Fruit fly (Drosophila melanogaster) whole organism, embryonic: ENCODE results near the gene mld.

ENCODE experiments used
- Atf6 ChIP-seq: fragments of 200-800 bp; sonication (Bioruptor generic); IDR thresholded peaks from 2 replicates; pipeline ENCODE4 v1.3.6; 2022; ENCODE audit warnings: missing biosample characterization, missing genetic modification characterization
- Bgb ChIP-seq: fragments of 200-800 bp; sonication (Bioruptor generic); IDR thresholded peaks from 2 replicates; pipeline ENCODE4 v1.3.6; 2022; ENCODE audit warnings: missing biosample characterization, missing genetic modification characterization; ENCODE audit not compliant: partially characterized antibody
- CG10209 ChIP-seq: fragments of 200-800 bp; sonication (Bioruptor generic); optimal IDR thresholded peaks from 3 replicates; lab custom pipeline; 2017; ENCODE audit warnings: missing biosample characterization, mild to moderate bottlenecking, missing genetic modification characterization, missing genetic modification reagents
- CG10565 ChIP-seq: fragments of 200-800 bp; sonication (Bioruptor generic); optimal IDR thresholded peaks from 3 replicates; lab custom pipeline; 2016; ENCODE audit warnings: missing biosample characterization, mild to moderate bottlenecking, missing genetic modification characterization
- CG11085 ChIP-seq: fragments of 200-800 bp; sonication (Bioruptor generic); IDR thresholded peaks from 2 replicates; pipeline ENCODE4 v1.3.6; 2022; ENCODE audit warnings: missing biosample characterization, missing genetic modification characterization
- CG11398 ChIP-seq: fragments of 200-800 bp; sonication (Bioruptor generic); optimal IDR thresholded peaks from 2 replicates; lab custom pipeline; 2016; ENCODE audit warnings: missing biosample characterization, missing genetic modification characterization
- CG12744 ChIP-seq: fragments of 200-800 bp; sonication (Bioruptor generic); optimal IDR thresholded peaks from 2 replicates; lab custom pipeline; 2016; ENCODE audit warnings: missing biosample characterization, missing genetic modification characterization
- CG12769 ChIP-seq: fragments of 200-800 bp; sonication (Bioruptor generic); optimal IDR thresholded peaks from 2 replicates; lab custom pipeline; 2019; ENCODE audit warnings: missing biosample characterization, mild to moderate bottlenecking, missing genetic modification characterization, moderate library complexity
- CG14014 ChIP-seq: fragments of 200-800 bp; sonication (Bioruptor generic); IDR thresholded peaks from 2 replicates; pipeline ENCODE4 v1.3.6; 2022; ENCODE audit warnings: missing biosample characterization, missing genetic modification characterization
- CG14667 ChIP-seq: fragments of 200-800 bp; sonication (Bioruptor generic); IDR thresholded peaks from 2 replicates; pipeline ENCODE4 v1.3.6; 2022; ENCODE audit warnings: missing biosample characterization, missing genetic modification characterization
- CG1529 ChIP-seq: fragments of 200-800 bp; sonication (Bioruptor generic); optimal IDR thresholded peaks from 3 replicates; lab custom pipeline; 2018; ENCODE audit warnings: missing biosample characterization, missing genetic modification characterization
- CG16813 ChIP-seq: fragments of 200-800 bp; sonication (Bioruptor generic); IDR thresholded peaks from 3 replicates; pipeline ENCODE4 v1.3.6; 2022; ENCODE audit warnings: missing biosample characterization, missing genetic modification characterization; ENCODE audit not compliant: partially characterized antibody
- CG17912 ChIP-seq: fragments of 200-800 bp; sonication (Bioruptor generic); optimal IDR thresholded peaks from 2 replicates; lab custom pipeline; 2018; ENCODE audit warnings: missing biosample characterization, mild to moderate bottlenecking, missing genetic modification characterization
- CG18011 ChIP-seq: fragments of 200-800 bp; sonication (Bioruptor generic); optimal IDR thresholded peaks from 2 replicates; lab custom pipeline; 2017; ENCODE audit warnings: missing biosample characterization, missing genetic modification characterization, mild to moderate bottlenecking, moderate library complexity, missing genotype
- CG1832 ChIP-seq: fragments of 200-800 bp; sonication (Bioruptor generic); optimal IDR thresholded peaks from 2 replicates; lab custom pipeline; 2017; ENCODE audit warnings: missing biosample characterization, mild to moderate bottlenecking, missing genetic modification characterization, inconsistent platforms
- CG3281 ChIP-seq: fragments of 200-800 bp; sonication (Bioruptor generic); optimal IDR thresholded peaks from 3 replicates; lab custom pipeline; 2017; ENCODE audit warnings: missing biosample characterization, mild to moderate bottlenecking, missing genetic modification characterization
- CG3838 ChIP-seq: fragments of 200-800 bp; sonication (Bioruptor generic); optimal IDR thresholded peaks from 3 replicates; lab custom pipeline; 2016; ENCODE audit warnings: missing biosample characterization, missing genetic modification characterization
- CG42726 ChIP-seq: fragments of 200-800 bp; sonication (Bioruptor generic); IDR thresholded peaks from 2 replicates; pipeline ENCODE4 v1.3.6; 2022; ENCODE audit warnings: missing biosample characterization, missing genetic modification characterization; ENCODE audit not compliant: partially characterized antibody
- CG6175 ChIP-seq: fragments of 200-800 bp; sonication (Bioruptor generic); IDR thresholded peaks from 3 replicates; pipeline ENCODE4 v1.3.6; 2022; ENCODE audit warnings: missing biosample characterization, missing genetic modification characterization
- CG8290 ChIP-seq, 3 experiments: fragments of 200-800 bp; sonication (Bioruptor generic); optimal IDR thresholded peaks; 2 replicates each; lab custom pipeline; 2016 to 2019; ENCODE audit warnings: missing biosample characterization in 3 of 3, missing genetic modification characterization in 3 of 3, mild to moderate bottlenecking in 2 of 3, moderate library complexity in 1 of 3
- CG9817 ChIP-seq: fragments of 200-800 bp; sonication (Bioruptor generic); optimal IDR thresholded peaks from 2 replicates; lab custom pipeline; 2018; ENCODE audit warnings: missing biosample characterization, mild to moderate bottlenecking, missing genetic modification characterization, moderate library complexity
- CTCF ChIP-seq: fragments of 200-800 bp; sonication (Bioruptor generic); optimal IDR thresholded peaks from 2 replicates; lab custom pipeline; 2017; ENCODE audit warnings: missing biosample characterization, mild to moderate bottlenecking, missing genetic modification characterization, moderate library complexity
- Chrac-16 ChIP-seq: fragments of 200-800 bp; sonication (Bioruptor generic); optimal IDR thresholded peaks from 3 replicates; lab custom pipeline; 2016; ENCODE audit warnings: missing biosample characterization, missing genetic modification characterization
- Dek ChIP-seq: fragments of 200-800 bp; sonication (Bioruptor generic); optimal IDR thresholded peaks from 3 replicates; lab custom pipeline; 2019; ENCODE audit warnings: missing biosample characterization, mild to moderate bottlenecking, missing genetic modification characterization, moderate library complexity
- Hey ChIP-seq: fragments of 200-800 bp; sonication (Bioruptor generic); optimal IDR thresholded peaks from 3 replicates; lab custom pipeline; 2018; ENCODE audit warnings: missing biosample characterization, mild to moderate bottlenecking, missing genetic modification characterization
- Myb ChIP-seq: fragments of 200-800 bp; sonication (Bioruptor generic); optimal IDR thresholded peaks from 2 replicates; lab custom pipeline; 2016; ENCODE audit warnings: missing biosample characterization, missing genetic modification characterization
- Opbp ChIP-seq: fragments of 200-800 bp; sonication (Bioruptor generic); IDR thresholded peaks from 3 replicates; pipeline ENCODE4 v1.3.6; 2022; ENCODE audit warnings: missing biosample characterization, missing genetic modification characterization; ENCODE audit not compliant: partially characterized antibody
- Ptx1 ChIP-seq: fragments of 200-800 bp; sonication (Bioruptor generic); IDR thresholded peaks from 2 replicates; pipeline ENCODE4 v1.3.6; 2022; ENCODE audit warnings: missing biosample characterization, missing genetic modification characterization
- Ravus ChIP-seq: fragments of 200-800 bp; sonication (Bioruptor generic); IDR thresholded peaks from 2 replicates; pipeline ENCODE4 v1.3.6; 2022; ENCODE audit warnings: missing biosample characterization, missing genetic modification characterization
- chinmo ChIP-seq: fragments of 200-800 bp; sonication (Bioruptor generic); IDR thresholded peaks from 4 replicates; pipeline ENCODE4 v1.3.6; 2022; ENCODE audit warnings: missing biosample characterization, missing genetic modification characterization; ENCODE audit not compliant: partially characterized antibody
- dm ChIP-seq: fragments of 200-800 bp; sonication (Bioruptor generic); optimal IDR thresholded peaks from 3 replicates; lab custom pipeline; 2016; ENCODE audit warnings: missing biosample characterization, missing genetic modification characterization
- emc ChIP-seq: fragments of 200-800 bp; sonication (Bioruptor generic); optimal IDR thresholded peaks from 2 replicates; lab custom pipeline; 2016; ENCODE audit warnings: missing biosample characterization, missing genetic modification characterization
- ewg ChIP-seq: fragments of 200-800 bp; sonication (Bioruptor generic); optimal IDR thresholded peaks from 3 replicates; lab custom pipeline; 2017; ENCODE audit warnings: mild to moderate bottlenecking, missing biosample characterization, missing genetic modification reagents, missing genetic modification characterization
- fd102C ChIP-seq: fragments of 200-800 bp; sonication (Bioruptor generic); optimal IDR thresholded peaks from 2 replicates; lab custom pipeline; 2018; ENCODE audit warnings: missing biosample characterization, mild to moderate bottlenecking, missing genetic modification characterization, moderate library complexity
- ftz-f1 ChIP-seq: fragments of 200-800 bp; sonication (Bioruptor generic); optimal IDR thresholded peaks from 2 replicates; lab custom pipeline; 2016; ENCODE audit warnings: missing biosample characterization, missing genetic modification characterization
- grn ChIP-seq: fragments of 200-800 bp; sonication (Bioruptor generic); optimal IDR thresholded peaks from 3 replicates; lab custom pipeline; 2017; ENCODE audit warnings: missing biosample characterization, missing genetic modification characterization
- gt ChIP-seq: fragments of 200-800 bp; sonication (Bioruptor generic); IDR thresholded peaks from 2 replicates; pipeline ENCODE4 v1.3.6; 2022; ENCODE audit warnings: missing biosample characterization, missing genetic modification characterization
- jigr1 ChIP-seq: fragments of 200-800 bp; sonication (Bioruptor generic); IDR thresholded peaks from 3 replicates; pipeline ENCODE4 v1.3.6; 2022; ENCODE audit warnings: missing biosample characterization, missing genetic modification characterization
- lmd ChIP-seq: fragments of 200-800 bp; sonication (Bioruptor generic); IDR thresholded peaks from 2 replicates; pipeline ENCODE4 v1.3.6; 2022; ENCODE audit warnings: missing biosample characterization, missing genetic modification characterization
- mam ChIP-seq: fragments of 200-800 bp; sonication (Bioruptor generic); optimal IDR thresholded peaks from 3 replicates; lab custom pipeline; 2016; ENCODE audit warnings: missing biosample characterization, missing genetic modification characterization
- mld ChIP-seq: fragments of 200-800 bp; sonication (Bioruptor generic); IDR thresholded peaks from 3 replicates; pipeline ENCODE4 v1.3.6; 2022; ENCODE audit warnings: missing biosample characterization, missing genetic modification characterization; ENCODE audit not compliant: partially characterized antibody
- org-1 ChIP-seq: fragments of 200-800 bp; sonication (Bioruptor generic); optimal IDR thresholded peaks from 2 replicates; lab custom pipeline; 2017; ENCODE audit warnings: missing biosample characterization, missing genetic modification characterization
- pb ChIP-seq: fragments of 200-800 bp; sonication (Bioruptor generic); optimal IDR thresholded peaks from 3 replicates; lab custom pipeline; 2016; ENCODE audit warnings: missing biosample characterization, missing genetic modification characterization
- pum ChIP-seq: fragments of 200-800 bp; sonication (Bioruptor generic); optimal IDR thresholded peaks from 2 replicates; lab custom pipeline; 2016; ENCODE audit warnings: missing biosample characterization, missing genetic modification characterization
- repo ChIP-seq: fragments of 200-800 bp; sonication (Bioruptor generic); optimal IDR thresholded peaks from 2 replicates; lab custom pipeline; 2016; ENCODE audit warnings: missing biosample characterization, missing genetic modification characterization
- scrt ChIP-seq: fragments of 200-800 bp; sonication (Bioruptor generic); optimal IDR thresholded peaks from 2 replicates; lab custom pipeline; 2018; ENCODE audit warnings: missing biosample characterization, mild to moderate bottlenecking, missing genetic modification characterization, moderate library complexity
- sd ChIP-seq: fragments of 200-800 bp; sonication (Bioruptor generic); optimal IDR thresholded peaks from 3 replicates; lab custom pipeline; 2018; ENCODE audit warnings: missing biosample characterization, mild to moderate bottlenecking, missing genetic modification characterization, moderate library complexity
- sens ChIP-seq: fragments of 200-800 bp; sonication (Bioruptor generic); peaks from one replicate; lab custom pipeline; 2016; ENCODE audit warnings: missing biosample characterization, missing genetic modification characterization
- slou ChIP-seq: fragments of 200-800 bp; sonication (Bioruptor generic); optimal IDR thresholded peaks from 3 replicates; lab custom pipeline; 2016; ENCODE audit warnings: missing biosample characterization, missing genetic modification characterization
- vnd ChIP-seq: fragments of 200-800 bp; sonication (Bioruptor generic); IDR thresholded peaks from 3 replicates; pipeline ENCODE4 v1.3.6; 2022; ENCODE audit warnings: missing biosample characterization, missing genetic modification characterization; ENCODE audit not compliant: partially characterized antibody

mld gene

DNA sequence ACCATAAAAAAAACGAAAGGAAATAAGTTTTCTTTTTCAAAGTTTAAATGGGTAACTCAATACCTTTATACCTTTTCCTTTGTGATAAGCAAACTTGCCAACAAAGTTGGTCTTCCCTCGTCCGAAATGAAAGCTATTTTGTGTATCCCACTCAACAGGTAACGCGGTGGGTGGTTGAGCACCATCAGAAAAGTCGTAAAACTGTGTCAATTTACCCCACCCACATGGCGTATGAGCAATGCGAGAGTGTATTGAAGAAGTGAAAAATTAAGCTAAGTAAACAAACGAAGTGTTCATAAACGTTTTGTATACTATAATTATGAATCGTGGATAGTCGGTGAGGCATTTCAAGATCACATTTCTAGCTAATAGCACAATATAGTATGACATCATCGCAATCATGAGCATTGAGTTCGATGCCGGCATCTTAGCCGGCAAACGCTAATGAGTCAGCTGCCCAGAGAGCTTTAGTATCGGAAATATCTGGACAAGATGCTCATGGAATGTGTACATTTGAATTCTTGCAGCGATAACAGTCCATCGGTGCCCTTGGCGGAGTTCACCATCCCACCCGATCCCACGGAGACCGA lies 34.6 kb upstream of the mld start:
- TF ChIP-seq dm (GFP tag; lab: Kevin White, UChicago) (no peak), grn (GFP tag; lab: Kevin White, UChicago) (no peak), CG17912 (GFP tag; lab: Kevin White, UChicago) (no peak), pum (GFP tag; lab: Kevin White, UChicago) (no peak), CG11085 (GFP tag; lab: Robert Waterston, UW) (no peak), CG8290 (GFP tag; optimal IDR thresholded peaks at IDR 0.05; lab: Kevin White, UChicago) (no peak), CG8290 (tag; optimal IDR thresholded peaks at IDR 0.05; lab: Kevin White, UChicago) (no peak), CG1529 (GFP tag; lab: Kevin White, UChicago) (no peak), repo (no peak), Ptx1 (GFP tag; lab: Robert Waterston, UW) (no peak), CG10565 (no peak), scrt (GFP tag; lab: Kevin White, UChicago) (peak; percentile 50), CG12769 (tag; lab: Kevin White, UChicago) (peak; percentile 34), CG12744 (GFP tag; lab: Kevin White, UChicago) (no peak), jigr1 (GFP tag; lab: Robert Waterston, UW) (no peak), CG3838 (GFP tag; lab: Kevin White, UChicago) (no peak), Atf6 (GFP tag; lab: Robert Waterston, UW) (0 out of 2 replicates have a peak, but pooled peaks have one; percentile 23), CG6175 (GFP tag; lab: Robert Waterston, UW) (no peak), ftz-f1 (GFP tag; lab: Kevin White, UChicago) (no peak), sens (GFP tag; lab: Kevin White, UChicago) (peak; percentile 39), CG9817 (tag; lab: Kevin White, UChicago) (no peak), pb (GFP tag; lab: Kevin White, UChicago) (no peak), ewg (GFP tag; lab: Kevin White, UChicago) (no peak), fd102C (GFP tag; lab: Kevin White, UChicago) (no peak), chinmo (GFP tag; lab: Robert Waterston, UW) (0 out of 4 replicates have a peak, but pooled peaks have one; percentile 68), CG3281 (GFP tag; lab: Kevin White, UChicago) (no peak), org-1 (GFP tag; lab: Kevin White, UChicago) (no peak), sd (peak; percentile 86), slou (GFP tag; lab: Kevin White, UChicago) (no peak), CG11398 (GFP tag; lab: Kevin White, UChicago) (no peak), gt (GFP tag; lab: Robert Waterston, UW) (no peak)
- TF ChIP-seq, all 482 proteins: peak for 6

DNA sequence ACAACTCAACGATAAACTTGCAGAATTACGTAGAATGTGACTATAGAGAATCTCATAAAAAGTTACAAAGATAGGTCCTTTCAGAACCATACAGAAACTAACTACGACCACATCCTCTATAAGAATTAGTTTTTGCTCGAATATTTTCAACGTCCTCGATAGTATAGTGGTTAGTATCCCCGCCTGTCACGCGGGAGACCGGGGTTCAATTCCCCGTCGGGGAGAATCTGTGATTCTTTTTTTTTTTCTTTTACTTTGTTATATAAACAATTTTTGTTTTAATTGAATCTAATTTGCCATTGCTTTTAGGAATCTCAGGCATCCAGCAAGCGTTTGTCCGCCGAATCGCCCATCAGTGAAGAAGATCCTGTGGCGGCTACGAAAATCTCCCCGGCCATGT lies 30.3 kb upstream of the mld start:
- TF ChIP-seq Hey (tag; lab: Kevin White, UChicago), result no peak
- 0 out of 4 replicates have a peak, but pooled peaks have one; percentile 27 for TF ChIP-seq chinmo (GFP tag; lab: Robert Waterston, UW)
- no peak for TF ChIP-seq CG14667 (GFP tag; lab: Robert Waterston, UW)
- no peak for TF ChIP-seq Dek
- no peak for TF ChIP-seq CG18011 (GFP tag; lab: Kevin White, UChicago)
- TF ChIP-seq Ravus, result no peak
- TF ChIP-seq CG1832 (GFP tag; lab: Kevin White, UChicago), result no peak
- TF ChIP-seq lmd, result no peak
- TF ChIP-seq CG42726, result peak; percentile 73; the same call in 1 of the 2 replicates
- no peak for TF ChIP-seq Myb
- TF ChIP-seq Opbp, result peak; percentile 67; the same call in 2 of the 3 replicates
- no peak for TF ChIP-seq CG10209 (GFP tag; lab: Kevin White, UChicago)
- TF ChIP-seq Bgb, result peak; percentile 59
- no peak for TF ChIP-seq CTCF (GFP tag; lab: Kevin White, UChicago)
- no peak for TF ChIP-seq mam (GFP tag; lab: Kevin White, UChicago)
- TF ChIP-seq Chrac-16 (GFP tag; lab: Kevin White, UChicago), result no peak
- no peak for TF ChIP-seq CG14014 (GFP tag; lab: Robert Waterston, UW)
- peak; percentile 83 for TF ChIP-seq CG16813
- TF ChIP-seq emc (GFP tag; lab: Kevin White, UChicago), result no peak
- peak; percentile 25; the same call in 1 of the 3 replicates for TF ChIP-seq vnd (GFP tag; lab: Robert Waterston, UW)
- TF ChIP-seq mld (GFP tag; lab: Robert Waterston, UW), result peak; percentile 83; the same call in 2 of the 3 replicates
